Worm (Caenorhabditis elegans): ENCODE data around the gene ZK546.19.

- TF ChIP-seq pha-4 (tag; optimal IDR thresholded peaks at IDR 0.05) (no peak), mab-5 (tag; optimal IDR thresholded peaks at IDR 0.05) (no peak), lin-32 (GFP tag; optimal IDR thresholded peaks at IDR 0.05) (no peak), nhr-76 (tag; optimal IDR thresholded peaks at IDR 0.05) (no peak)
Measured at ce11 chrII:4948118-4948517, 6.6 kb downstream of the ZK546.19 start.
